Worm (Caenorhabditis elegans) whole organism, early embryonic: Measurements from ENCODE around the gene shpk-1.
A peak's percentile ranks its signal among the peaks of the same experiment; 100 is the strongest.

Experiments used
- B0310.2 ChIP-seq: sonication (generic microtip); optimal IDR thresholded peaks from 2 replicates; lab custom pipeline; 2016; ENCODE audit warnings: mild to moderate bottlenecking, missing genetic modification characterization, missing compliant biosample characterization
- F13C5.2 ChIP-seq: sonication (generic microtip); optimal IDR thresholded peaks from 2 replicates; lab custom pipeline; 2017; ENCODE audit warnings: mild to moderate bottlenecking, missing genetic modification characterization, inconsistent platforms, missing compliant biosample characterization
- aly-1 ChIP-seq: sonication (generic microtip); optimal IDR thresholded peaks from 2 replicates; lab custom pipeline; 2016; ENCODE audit warnings: missing genetic modification characterization, missing compliant biosample characterization
- ama-1 ChIP-seq: fragments of 150-350 bp; optimal IDR thresholded peaks from 2 replicates; lab custom pipeline; 2014
- ceh-13 ChIP-seq: fragments of 200-800 bp; sonication (Bioruptor generic); optimal IDR thresholded peaks from 2 replicates; lab custom pipeline; 2018; ENCODE audit warnings: mild to moderate bottlenecking, missing genetic modification characterization, missing compliant biosample characterization
- ceh-36 ChIP-seq: sonication (generic microtip); optimal IDR thresholded peaks from 2 replicates; lab custom pipeline; 2016; ENCODE audit warnings: missing genetic modification characterization, inconsistent platforms, missing compliant biosample characterization
- ets-7 ChIP-seq: sonication (generic microtip); optimal IDR thresholded peaks from 2 replicates; lab custom pipeline; 2016; ENCODE audit warnings: missing genotype, missing genetic modification characterization, missing compliant biosample characterization
- flt-1 ChIP-seq: fragments of 200-800 bp; sonication (Bioruptor generic); IDR thresholded peaks from 2 replicates; pipeline ENCODE4 v1.3.6; 2022; ENCODE audit warnings: missing genetic modification characterization, missing compliant biosample characterization
- hmbx-1 ChIP-seq: sonication (generic microtip); optimal IDR thresholded peaks from 2 replicates; lab custom pipeline; 2016; ENCODE audit warnings: mild to moderate bottlenecking, missing genetic modification characterization, missing compliant biosample characterization
- hmg-4 ChIP-seq: fragments of 200-800 bp; sonication (Bioruptor generic); optimal IDR thresholded peaks from 2 replicates; lab custom pipeline; 2018; ENCODE audit warnings: mild to moderate bottlenecking, missing genetic modification characterization, missing compliant biosample characterization
- hnd-1 ChIP-seq: sonication (generic microtip); optimal IDR thresholded peaks from 2 replicates; lab custom pipeline; 2016; ENCODE audit warnings: missing genetic modification characterization, missing compliant biosample characterization
- pes-1 ChIP-seq: fragments of 200-800 bp; sonication (Bioruptor generic); IDR thresholded peaks from 2 replicates; pipeline ENCODE4 v1.3.6; 2022; ENCODE audit warnings: missing genetic modification reagents, missing genetic modification characterization, missing compliant biosample characterization
- scrt-1 ChIP-seq: fragments of 200-800 bp; sonication (Bioruptor generic); IDR thresholded peaks from 2 replicates; pipeline ENCODE4 v1.3.6; 2022; ENCODE audit warnings: missing genetic modification characterization, missing compliant biosample characterization
- sea-1 ChIP-seq: fragments of 200-800 bp; sonication (Bioruptor generic); conservative IDR thresholded peaks from 2 replicates; pipeline ENCODE4 v1.3.6; 2022; ENCODE audit warnings: missing genetic modification characterization, missing compliant biosample characterization
- tbx-11 ChIP-seq: fragments of 200-800 bp; sonication (Bioruptor generic); IDR thresholded peaks from 2 replicates; pipeline ENCODE4 v1.3.6; 2022; ENCODE audit warnings: missing genetic modification characterization, missing compliant biosample characterization
- tbx-37 ChIP-seq: fragments of 200-800 bp; sonication (Bioruptor generic); conservative IDR thresholded peaks from 2 replicates; pipeline ENCODE4 v1.3.6; 2022; ENCODE audit warnings: missing genetic modification reagents, missing genetic modification characterization, missing compliant biosample characterization
- tra-4 ChIP-seq: sonication (generic microtip); optimal IDR thresholded peaks from 2 replicates; lab custom pipeline; 2017; ENCODE audit warnings: missing genetic modification characterization, missing compliant biosample characterization

shpk-1 gene

ce11 chrIII:13652708-13653107, 44.9 kb downstream of the shpk-1 start:
- TF ChIP-seq ama-1 (lab: Kevin White, UChicago): no peak
- TF ChIP-seq aly-1 (tag; lab: Kevin White, UChicago): no peak
- TF ChIP-seq scrt-1 (GFP tag; lab: Robert Waterston, UW): no peak
- no peak for TF ChIP-seq sea-1 (GFP tag; lab: Robert Waterston, UW)
- no peak for TF ChIP-seq pes-1 (GFP tag; lab: Robert Waterston, UW)
- TF ChIP-seq ceh-36 (tag; lab: Kevin White, UChicago): no peak
- TF ChIP-seq hmg-4 (GFP tag; lab: Kevin White, UChicago): no peak
- TF ChIP-seq flt-1 (GFP tag; lab: Robert Waterston, UW): no peak

ce11 chrIII:13654950-13655349, 47.1 kb downstream of the shpk-1 start:
- TF ChIP-seq sea-1 (GFP tag; lab: Robert Waterston, UW) (no peak), hmg-4 (GFP tag; lab: Kevin White, UChicago) (peak; percentile 14)

ce11 chrIII:13656680-13657079, 48.9 kb downstream of the shpk-1 start:
- TF ChIP-seq sea-1 (GFP tag; lab: Robert Waterston, UW): no peak
- no peak for TF ChIP-seq aly-1 (tag; lab: Kevin White, UChicago)
- no peak for TF ChIP-seq ets-7 (tag; lab: Kevin White, UChicago)
- no peak for TF ChIP-seq F13C5.2 (tag; lab: Kevin White, UChicago)
- no peak for TF ChIP-seq ceh-36 (tag; lab: Kevin White, UChicago)
- TF ChIP-seq hmbx-1 (tag; lab: Kevin White, UChicago): no peak
- TF ChIP-seq B0310.2: no peak
- TF ChIP-seq pes-1 (GFP tag; lab: Robert Waterston, UW): no peak
- TF ChIP-seq ceh-13 (GFP tag; lab: Kevin White, UChicago): no peak
- no peak for TF ChIP-seq tbx-11 (GFP tag; lab: Robert Waterston, UW)
- no peak for TF ChIP-seq tra-4 (tag; lab: Kevin White, UChicago)
- no peak for TF ChIP-seq hmg-4 (GFP tag; lab: Kevin White, UChicago)
- TF ChIP-seq hnd-1 (tag; lab: Kevin White, UChicago): no peak
- no peak for TF ChIP-seq ama-1 (lab: Kevin White, UChicago)
- no peak for TF ChIP-seq flt-1 (GFP tag; lab: Robert Waterston, UW)
- TF ChIP-seq tbx-37 (GFP tag; lab: Robert Waterston, UW): no peak

ce11 chrIII:13657975-13658374, 50.2 kb downstream of the shpk-1 start:
- TF ChIP-seq B0310.2: no peak
- TF ChIP-seq flt-1 (GFP tag; lab: Robert Waterston, UW): no peak
- TF ChIP-seq pes-1 (GFP tag; lab: Robert Waterston, UW): no peak
- TF ChIP-seq ama-1 (lab: Kevin White, UChicago): no peak
- no peak for TF ChIP-seq hmg-4 (GFP tag; lab: Kevin White, UChicago)
- no peak for TF ChIP-seq sea-1 (GFP tag; lab: Robert Waterston, UW)
- no peak for TF ChIP-seq ceh-13 (GFP tag; lab: Kevin White, UChicago)
- no peak for TF ChIP-seq tbx-11 (GFP tag; lab: Robert Waterston, UW)
- TF ChIP-seq hmbx-1 (tag; lab: Kevin White, UChicago): no peak
- no peak for TF ChIP-seq tra-4 (tag; lab: Kevin White, UChicago)
- no peak for TF ChIP-seq scrt-1 (GFP tag; lab: Robert Waterston, UW)
- TF ChIP-seq aly-1 (tag; lab: Kevin White, UChicago): no peak
- TF ChIP-seq hnd-1 (tag; lab: Kevin White, UChicago): no peak

- TF ChIP-seq scrt-1 (GFP tag; lab: Robert Waterston, UW) (no peak), tbx-11 (GFP tag; lab: Robert Waterston, UW) (no peak), F13C5.2 (tag; lab: Kevin White, UChicago) (no peak), tbx-37 (GFP tag; lab: Robert Waterston, UW) (no peak), pes-1 (GFP tag; lab: Robert Waterston, UW) (no peak), ceh-36 (tag; lab: Kevin White, UChicago) (no peak), tra-4 (tag; lab: Kevin White, UChicago) (no peak), sea-1 (GFP tag; lab: Robert Waterston, UW) (no peak), hnd-1 (tag; lab: Kevin White, UChicago) (no peak), ceh-13 (GFP tag; lab: Kevin White, UChicago) (no peak), aly-1 (tag; lab: Kevin White, UChicago) (no peak), hmg-4 (GFP tag; lab: Kevin White, UChicago) (no peak), flt-1 (GFP tag; lab: Robert Waterston, UW) (no peak), ets-7 (tag; lab: Kevin White, UChicago) (no peak), ama-1 (lab: Kevin White, UChicago) (no peak)
Measured at ce11 chrIII:13659028-13659427, 51.2 kb downstream of the shpk-1 start.

- no peak for TF ChIP-seq ceh-36 (tag; lab: Kevin White, UChicago)
- TF ChIP-seq tra-4 (tag; lab: Kevin White, UChicago): no peak
- TF ChIP-seq hmbx-1 (tag; lab: Kevin White, UChicago): no peak
- no peak for TF ChIP-seq ama-1 (lab: Kevin White, UChicago)
- TF ChIP-seq tbx-11 (GFP tag; lab: Robert Waterston, UW): no peak
- TF ChIP-seq tbx-37 (GFP tag; lab: Robert Waterston, UW): no peak
- no peak for TF ChIP-seq sea-1 (GFP tag; lab: Robert Waterston, UW)
- TF ChIP-seq B0310.2: no peak
- no peak for TF ChIP-seq pes-1 (GFP tag; lab: Robert Waterston, UW)
- TF ChIP-seq ets-7 (tag; lab: Kevin White, UChicago): no peak
- TF ChIP-seq aly-1 (tag; lab: Kevin White, UChicago): no peak
- no peak for TF ChIP-seq hnd-1 (tag; lab: Kevin White, UChicago)
- TF ChIP-seq F13C5.2 (tag; lab: Kevin White, UChicago): no peak
- no peak for TF ChIP-seq ceh-13 (GFP tag; lab: Kevin White, UChicago)
- TF ChIP-seq flt-1 (GFP tag; lab: Robert Waterston, UW): no peak
- no peak for TF ChIP-seq hmg-4 (GFP tag; lab: Kevin White, UChicago)
- no peak for TF ChIP-seq scrt-1 (GFP tag; lab: Robert Waterston, UW)
Measured at ce11 chrIII:13660123-13660522, 52.3 kb downstream of the shpk-1 start.
